Fruit fly (Drosophila melanogaster): ENCODE results near the gene Sf3a1.
A peak's percentile ranks its signal among the peaks of the same experiment; 100 is the strongest.

Sf3a1 gene

dm6 chr3R:17020956-17021355 lies 18.8 kb upstream of the Sf3a1 start, which contains the start of gene Adsl (continued):
- TF ChIP-seq Antp (GFP tag; optimal IDR thresholded peaks at IDR 0.05) (no peak), CG3281 (GFP tag; optimal IDR thresholded peaks at IDR 0.05) (peak; percentile 83), sqz (GFP tag; optimal IDR thresholded peaks at IDR 0.05) (no peak), CG6854 (GFP tag; optimal IDR thresholded peaks at IDR 0.05) (peak; percentile 61), fd102C (GFP tag; optimal IDR thresholded peaks at IDR 0.05) (peak; percentile 60), CG9215 (GFP tag; IDR thresholded peaks at IDR 0.05) (no peak), CHES-1-like (GFP tag; optimal IDR thresholded peaks at IDR 0.05) (no peak), Ravus (GFP tag; IDR thresholded peaks at IDR 0.05) (no peak), ERR (GFP tag; optimal IDR thresholded peaks at IDR 0.05) (no peak), sr (GFP tag; IDR thresholded peaks at IDR 0.05) (no peak), CG17186 (GFP tag; optimal IDR thresholded peaks at IDR 0.05) (peak; percentile 60), Fer1 (GFP tag; optimal IDR thresholded peaks at IDR 0.05) (no peak), phol (tag; optimal IDR thresholded peaks at IDR 0.05) (peak; percentile 77), Ssrp (tag; optimal IDR thresholded peaks at IDR 0.05) (no peak), CG3847 (GFP tag; IDR thresholded peaks at IDR 0.05) (no peak), gcm2 (GFP tag; optimal IDR thresholded peaks at IDR 0.05) (peak; percentile 41), Dbx (GFP tag; IDR thresholded peaks at IDR 0.05) (peak; percentile 35; the same call in 1 of the 3 replicates), CG13894 (tag; optimal IDR thresholded peaks at IDR 0.05) (no peak), sna (GFP tag; IDR thresholded peaks at IDR 0.05; ENCODE audit: partially characterized antibody) (no peak), gfzf (GFP tag; optimal IDR thresholded peaks at IDR 0.05) (peak; percentile 78), CG9727 (GFP tag; optimal IDR thresholded peaks at IDR 0.05) (peak; percentile 82), nmo (GFP tag; optimal IDR thresholded peaks at IDR 0.05) (peak; percentile 73), NFAT (GFP tag; IDR thresholded peaks at IDR 0.05) (peak; percentile 8; the same call in 1 of the 2 replicates), CG12104 (GFP tag; optimal IDR thresholded peaks at IDR 0.05) (peak; percentile 19), repo (GFP tag; optimal IDR thresholded peaks at IDR 0.05) (peak; percentile 40), CG33557 (GFP tag; optimal IDR thresholded peaks at IDR 0.05) (peak; percentile 75), CG10274 (GFP tag; optimal IDR thresholded peaks at IDR 0.05) (peak; percentile 34), CG5180 (GFP tag; optimal IDR thresholded peaks at IDR 0.05) (peak; percentile 49), Lhr (GFP tag; optimal IDR thresholded peaks at IDR 0.05) (peak; percentile 65), Scr (GFP tag; IDR thresholded peaks at IDR 0.05; ENCODE audit: partially characterized antibody) (peak; percentile 33; the same call in 1 of the 2 replicates), CG2889 (GFP tag; IDR thresholded peaks at IDR 0.05) (no peak), CG10565 (GFP tag; optimal IDR thresholded peaks at IDR 0.05) (no peak), wdn (GFP tag; IDR thresholded peaks at IDR 0.05) (no peak), al (GFP tag; IDR thresholded peaks at IDR 0.05) (no peak), psq (GFP tag; optimal IDR thresholded peaks at IDR 0.05) (no peak), chinmo (GFP tag; IDR thresholded peaks at IDR 0.05; ENCODE audit: partially characterized antibody) (0 out of 4 replicates have a peak, but pooled peaks have one; percentile 38), Six4 (GFP tag; optimal IDR thresholded peaks at IDR 0.05) (peak; percentile 49), fu2 (GFP tag; optimal IDR thresholded peaks at IDR 0.05) (no peak), dmrt99B (tag; optimal IDR thresholded peaks at IDR 0.05) (no peak), CG14050 (GFP tag; IDR thresholded peaks at IDR 0.05) (peak; percentile 27; the same call in 1 of the 3 replicates), Sox100B (GFP tag; optimal IDR thresholded peaks at IDR 0.05) (peak; percentile 74), twi (tag; optimal IDR thresholded peaks at IDR 0.05) (no peak), chm (GFP tag; IDR thresholded peaks at IDR 0.05) (no peak), CG11085 (GFP tag; IDR thresholded peaks at IDR 0.05) (no peak), E2f2 (GFP tag; IDR thresholded peaks at IDR 0.05) (peak; percentile 68), ase (GFP tag; IDR thresholded peaks at IDR 0.05) (no peak), CG17361 (GFP tag; IDR thresholded peaks at IDR 0.05) (no peak; the same call in 1 of the 3 replicates), Hr78 (GFP tag; optimal IDR thresholded peaks at IDR 0.05) (no peak), HLHmδ (GFP tag; optimal IDR thresholded peaks at IDR 0.05) (peak; percentile 67), CG1832 (GFP tag; optimal IDR thresholded peaks at IDR 0.05) (no peak)
